Fruit fly (Drosophila melanogaster): ENCODE data around the gene Moe.
A peak's percentile ranks its signal among the peaks of the same experiment; 100 is the strongest.

Gene Moe

dm6 chrX:8839370-8839769 lies 58.8 kb downstream of the Moe start (continued):
- TF ChIP-seq CG11902 (GFP tag; optimal IDR thresholded peaks at IDR 0.05), result no peak
- TF ChIP-seq CG6276 (GFP tag; optimal IDR thresholded peaks at IDR 0.05), result peak; percentile 49
- peak; percentile 53 for TF ChIP-seq Ets96B (tag; optimal IDR thresholded peaks at IDR 0.05)
- TF ChIP-seq CG1621 (tag; optimal IDR thresholded peaks at IDR 0.05), result peak; percentile 10
- no peak for TF ChIP-seq esn (GFP tag; optimal IDR thresholded peaks at IDR 0.05)
- TF ChIP-seq Sox14 (GFP tag; optimal IDR thresholded peaks at IDR 0.05), result peak; percentile 37
- no peak for TF ChIP-seq CG34406 (GFP tag; optimal IDR thresholded peaks at IDR 0.05)
- peak; percentile 82 for TF ChIP-seq Eip78C (GFP tag)
- TF ChIP-seq CG6808 (GFP tag; optimal IDR thresholded peaks at IDR 0.05), result peak; percentile 20
- no peak for TF ChIP-seq CG31627 (GFP tag; optimal IDR thresholded peaks at IDR 0.05)
- no peak for TF ChIP-seq Eip93F (GFP tag; optimal IDR thresholded peaks at IDR 0.05)
- peak; percentile 47 for TF ChIP-seq dsx (GFP tag; optimal IDR thresholded peaks at IDR 0.05; ENCODE audit: poor library complexity, severe bottlenecking)
- no peak for TF ChIP-seq Sox15 (GFP tag; optimal IDR thresholded peaks at IDR 0.05)
- peak; percentile 83 for TF ChIP-seq CG32006 (GFP tag; optimal IDR thresholded peaks at IDR 0.05)
- peak; percentile 43; the same call in 1 of the 3 replicates for TF ChIP-seq eg (GFP tag; IDR thresholded peaks at IDR 0.05)
- peak; percentile 43 for TF ChIP-seq pdm3 (GFP tag; optimal IDR thresholded peaks at IDR 0.05)
- peak; percentile 7 for TF ChIP-seq CG11762 (GFP tag; optimal IDR thresholded peaks at IDR 0.05; ENCODE audit: insufficient read depth)
- TF ChIP-seq topi (GFP tag; optimal IDR thresholded peaks at IDR 0.05), result no peak
- peak in 1 of 2 experiments; percentile 27 for TF ChIP-seq salr (GFP tag; optimal IDR thresholded peaks at IDR 0.05)
- peak; percentile 13 for TF ChIP-seq CG6792 (GFP tag; optimal IDR thresholded peaks at IDR 0.05)
- peak; percentile 30 for TF ChIP-seq CG10669 (GFP tag; optimal IDR thresholded peaks at IDR 0.05)
- TF ChIP-seq CG11294 (GFP tag; IDR thresholded peaks at IDR 0.05), result peak; percentile 34; the same call in 1 of the 2 replicates
- peak; percentile 24 for TF ChIP-seq achi (GFP tag; optimal IDR thresholded peaks at IDR 0.05)
- TF ChIP-seq Sox102F (GFP tag; optimal IDR thresholded peaks at IDR 0.05), result no peak
- no peak for TF ChIP-seq vri (GFP tag; optimal IDR thresholded peaks at IDR 0.05)

- TF ChIP-seq CG4318 (GFP tag; optimal IDR thresholded peaks at IDR 0.05), result no peak
- no peak for TF ChIP-seq CG6792 (GFP tag; optimal IDR thresholded peaks at IDR 0.05)
- TF ChIP-seq lz (GFP tag; optimal IDR thresholded peaks at IDR 0.05), result no peak
- TF ChIP-seq acj6 (GFP tag; optimal IDR thresholded peaks at IDR 0.05), result no peak
- TF ChIP-seq Hr39 (GFP tag; optimal IDR thresholded peaks at IDR 0.05), result no peak
- TF ChIP-seq salr (GFP tag; optimal IDR thresholded peaks at IDR 0.05), result no peak
- no peak for TF ChIP-seq Ets21C (GFP tag; optimal IDR thresholded peaks at IDR 0.05)
- no peak for TF ChIP-seq dac (GFP tag; optimal IDR thresholded peaks at IDR 0.05)
- no peak for TF ChIP-seq svp (GFP tag)
- no peak for TF ChIP-seq CG8319 (GFP tag; optimal IDR thresholded peaks at IDR 0.05)
- TF ChIP-seq CG16779 (tag; optimal IDR thresholded peaks at IDR 0.05), result no peak
- no peak for TF ChIP-seq fd85E (GFP tag; optimal IDR thresholded peaks at IDR 0.05)
- no peak for TF ChIP-seq Eip75B (GFP tag; optimal IDR thresholded peaks at IDR 0.05)
Observed at dm6 chrX:8837892-8838373, 60.2 kb downstream of the Moe start, which contains the start of gene CG12075. CG12075 (plus strand) TSS chrX:8838323.

DNA sequence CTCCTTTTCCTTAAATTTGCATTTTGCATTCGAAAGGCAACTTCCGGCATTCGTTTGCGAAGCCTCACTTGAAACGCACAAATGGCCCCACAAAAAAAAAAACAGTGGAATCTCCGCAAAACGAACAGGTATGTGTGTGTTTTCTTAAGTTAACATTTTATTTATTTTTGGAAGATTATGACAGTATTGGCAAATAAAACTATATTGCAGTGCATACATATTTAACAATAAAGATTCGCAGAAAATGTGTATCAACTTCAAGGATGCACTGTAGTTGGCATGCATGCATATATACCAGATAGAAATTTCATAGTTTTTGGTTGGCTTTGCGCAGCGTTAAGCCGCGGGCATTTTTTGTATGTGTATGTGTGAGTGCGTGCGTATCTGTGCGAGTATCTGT lies 60.9 kb downstream of the Moe start:
- TF ChIP-seq pdm3 (GFP tag; optimal IDR thresholded peaks at IDR 0.05), result peak; percentile 56
- peak; percentile 26 for TF ChIP-seq acj6 (GFP tag; optimal IDR thresholded peaks at IDR 0.05)
- peak; percentile 84 for TF ChIP-seq CG15336 (GFP tag; IDR thresholded peaks at IDR 0.05)
- TF ChIP-seq Sox102F (GFP tag; optimal IDR thresholded peaks at IDR 0.05), result no peak
- TF ChIP-seq Lpt (GFP tag; optimal IDR thresholded peaks at IDR 0.05), result no peak
- TF ChIP-seq topi (GFP tag; optimal IDR thresholded peaks at IDR 0.05), result no peak
- no peak for TF ChIP-seq CG10669 (GFP tag; optimal IDR thresholded peaks at IDR 0.05)
- TF ChIP-seq achi (GFP tag; optimal IDR thresholded peaks at IDR 0.05), result peak; percentile 38
- TF ChIP-seq dac (GFP tag; optimal IDR thresholded peaks at IDR 0.05), result no peak
- no peak for TF ChIP-seq cyc (GFP tag; optimal IDR thresholded peaks at IDR 0.05)
- TF ChIP-seq esn (GFP tag; optimal IDR thresholded peaks at IDR 0.05), result peak; percentile 7
- TF ChIP-seq CG11902 (GFP tag; optimal IDR thresholded peaks at IDR 0.05), result no peak
- no peak for TF ChIP-seq CG11762 (GFP tag; optimal IDR thresholded peaks at IDR 0.05; ENCODE audit: insufficient read depth)
- TF ChIP-seq lz (GFP tag; optimal IDR thresholded peaks at IDR 0.05), result peak; percentile 7
- TF ChIP-seq CG34406 (GFP tag; optimal IDR thresholded peaks at IDR 0.05), result no peak
- TF ChIP-seq Blimp-1 (GFP tag; optimal IDR thresholded peaks at IDR 0.05), result no peak
- TF ChIP-seq CG8319 (GFP tag; optimal IDR thresholded peaks at IDR 0.05), result no peak
- TF ChIP-seq Ets21C (GFP tag; optimal IDR thresholded peaks at IDR 0.05), result no peak
- TF ChIP-seq CG4318 (GFP tag; optimal IDR thresholded peaks at IDR 0.05), result peak; percentile 14
- peak; percentile 12 for TF ChIP-seq net (GFP tag; optimal IDR thresholded peaks at IDR 0.05)
- TF ChIP-seq Hr4 (GFP tag; optimal IDR thresholded peaks at IDR 0.05), result no peak
- TF ChIP-seq spab (GFP tag; optimal IDR thresholded peaks at IDR 0.05), result no peak
- no peak for TF ChIP-seq salr (GFP tag; optimal IDR thresholded peaks at IDR 0.05)
- no peak for TF ChIP-seq ss (GFP tag; optimal IDR thresholded peaks at IDR 0.05)
- no peak for TF ChIP-seq CG6854 (GFP tag; optimal IDR thresholded peaks at IDR 0.05)
- 0 out of 2 replicates have a peak, but pooled peaks have one; percentile 25 for TF ChIP-seq CG11294 (GFP tag; IDR thresholded peaks at IDR 0.05)
- TF ChIP-seq Eip78C (GFP tag), result peak; percentile 76
- no peak for TF ChIP-seq fd85E (GFP tag; optimal IDR thresholded peaks at IDR 0.05)
- no peak for TF ChIP-seq CG6808 (GFP tag; optimal IDR thresholded peaks at IDR 0.05)

All from whole organism, prepupa.